Worm (Caenorhabditis elegans) whole organism, early embryonic: ENCODE measurements around the gene sre-52.

Experiments used
- B0310.2 ChIP-seq: sonication (generic microtip); optimal IDR thresholded peaks from 2 replicates; lab custom pipeline; 2016; ENCODE audit warnings: mild to moderate bottlenecking, missing genetic modification characterization, missing compliant biosample characterization
- F13C5.2 ChIP-seq: sonication (generic microtip); optimal IDR thresholded peaks from 2 replicates; lab custom pipeline; 2017; ENCODE audit warnings: mild to moderate bottlenecking, missing genetic modification characterization, inconsistent platforms, missing compliant biosample characterization
- aly-1 ChIP-seq: sonication (generic microtip); optimal IDR thresholded peaks from 2 replicates; lab custom pipeline; 2016; ENCODE audit warnings: missing genetic modification characterization, missing compliant biosample characterization
- ama-1 ChIP-seq: fragments of 150-350 bp; optimal IDR thresholded peaks from 2 replicates; lab custom pipeline; 2014
- ceh-13 ChIP-seq: fragments of 200-800 bp; sonication (Bioruptor generic); optimal IDR thresholded peaks from 2 replicates; lab custom pipeline; 2018; ENCODE audit warnings: mild to moderate bottlenecking, missing genetic modification characterization, missing compliant biosample characterization
- ceh-36 ChIP-seq: sonication (generic microtip); optimal IDR thresholded peaks from 2 replicates; lab custom pipeline; 2016; ENCODE audit warnings: missing genetic modification characterization, inconsistent platforms, missing compliant biosample characterization
- ets-7 ChIP-seq: sonication (generic microtip); optimal IDR thresholded peaks from 2 replicates; lab custom pipeline; 2016; ENCODE audit warnings: missing genotype, missing genetic modification characterization, missing compliant biosample characterization
- flt-1 ChIP-seq: fragments of 200-800 bp; sonication (Bioruptor generic); IDR thresholded peaks from 2 replicates; pipeline ENCODE4 v1.3.6; 2022; ENCODE audit warnings: missing genetic modification characterization, missing compliant biosample characterization
- hmbx-1 ChIP-seq: sonication (generic microtip); optimal IDR thresholded peaks from 2 replicates; lab custom pipeline; 2016; ENCODE audit warnings: mild to moderate bottlenecking, missing genetic modification characterization, missing compliant biosample characterization
- hmg-4 ChIP-seq: fragments of 200-800 bp; sonication (Bioruptor generic); optimal IDR thresholded peaks from 2 replicates; lab custom pipeline; 2018; ENCODE audit warnings: mild to moderate bottlenecking, missing genetic modification characterization, missing compliant biosample characterization
- hnd-1 ChIP-seq: sonication (generic microtip); optimal IDR thresholded peaks from 2 replicates; lab custom pipeline; 2016; ENCODE audit warnings: missing genetic modification characterization, missing compliant biosample characterization
- pes-1 ChIP-seq: fragments of 200-800 bp; sonication (Bioruptor generic); IDR thresholded peaks from 2 replicates; pipeline ENCODE4 v1.3.6; 2022; ENCODE audit warnings: missing genetic modification reagents, missing genetic modification characterization, missing compliant biosample characterization
- scrt-1 ChIP-seq: fragments of 200-800 bp; sonication (Bioruptor generic); IDR thresholded peaks from 2 replicates; pipeline ENCODE4 v1.3.6; 2022; ENCODE audit warnings: missing genetic modification characterization, missing compliant biosample characterization
- sea-1 ChIP-seq: fragments of 200-800 bp; sonication (Bioruptor generic); conservative IDR thresholded peaks from 2 replicates; pipeline ENCODE4 v1.3.6; 2022; ENCODE audit warnings: missing genetic modification characterization, missing compliant biosample characterization
- tbx-11 ChIP-seq: fragments of 200-800 bp; sonication (Bioruptor generic); IDR thresholded peaks from 2 replicates; pipeline ENCODE4 v1.3.6; 2022; ENCODE audit warnings: missing genetic modification characterization, missing compliant biosample characterization
- tbx-37 ChIP-seq: fragments of 200-800 bp; sonication (Bioruptor generic); conservative IDR thresholded peaks from 2 replicates; pipeline ENCODE4 v1.3.6; 2022; ENCODE audit warnings: missing genetic modification reagents, missing genetic modification characterization, missing compliant biosample characterization
- tra-4 ChIP-seq: sonication (generic microtip); optimal IDR thresholded peaks from 2 replicates; lab custom pipeline; 2017; ENCODE audit warnings: missing genetic modification characterization, missing compliant biosample characterization

The sre-52 gene

DNA sequence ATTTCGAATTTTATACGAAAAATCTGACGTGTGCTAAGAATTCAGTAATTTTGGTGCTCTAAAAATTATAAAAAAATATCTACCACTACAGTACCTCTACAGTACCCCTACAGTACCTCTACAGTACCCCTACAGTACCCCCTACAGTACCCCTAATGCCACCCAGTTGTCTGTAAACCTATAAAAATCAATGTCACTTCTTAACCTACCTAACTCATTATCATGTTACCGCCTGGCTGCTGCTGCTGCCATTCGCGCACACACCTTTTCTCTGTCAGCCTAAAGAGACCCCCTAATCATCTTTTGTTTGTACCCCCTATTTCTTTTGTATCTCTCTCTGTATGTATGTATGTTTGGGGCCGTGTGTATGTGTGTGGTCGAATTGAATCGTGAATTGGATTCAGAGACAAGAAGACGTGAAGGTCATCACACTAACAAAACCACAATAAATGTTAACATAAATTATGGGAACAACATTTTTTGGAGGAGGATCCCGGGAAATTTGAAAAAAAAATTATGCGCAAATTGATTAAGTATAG, 15.3 kb downstream of the sre-52 start:
- TF ChIP-seq flt-1 (GFP tag; lab: Robert Waterston, UW) (no peak), sea-1 (GFP tag; lab: Robert Waterston, UW) (no peak)

DNA sequence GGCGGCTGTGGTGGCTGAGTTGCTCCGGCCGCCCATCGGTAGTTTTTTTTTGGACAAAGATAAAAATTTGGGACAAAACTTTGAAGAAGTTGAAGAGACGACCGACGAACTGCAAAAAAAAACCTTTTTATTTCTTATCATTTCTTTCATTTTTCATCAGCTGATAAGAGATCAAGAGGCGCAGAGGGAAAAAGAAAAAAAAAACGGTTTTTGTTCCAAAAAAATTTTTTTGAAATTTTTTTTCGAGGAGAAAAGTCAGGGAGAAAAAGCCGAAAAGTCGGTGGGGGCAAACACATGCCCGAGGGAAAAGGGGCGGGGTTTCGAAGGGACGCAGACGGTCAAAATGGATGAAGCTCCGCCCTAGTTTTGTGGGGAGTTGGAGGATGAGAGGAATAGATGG, 16.6 kb downstream of the sre-52 start, which contains the start of gene ras-1:
Gene ras-1 (minus strand): TSS at position 129 of the 400 bp plus-strand sequence.
- TF ChIP-seq tra-4 (tag; lab: Kevin White, UChicago): no peak
- TF ChIP-seq hmg-4 (GFP tag; lab: Kevin White, UChicago): no peak
- no peak for TF ChIP-seq B0310.2 (tag; lab: Kevin White, UChicago)
- TF ChIP-seq hnd-1 (tag; lab: Kevin White, UChicago): no peak
- no peak for TF ChIP-seq pes-1 (GFP tag; lab: Robert Waterston, UW)
- no peak for TF ChIP-seq F13C5.2 (tag; lab: Kevin White, UChicago)
- no peak for TF ChIP-seq hmbx-1
- no peak for TF ChIP-seq sea-1 (GFP tag; lab: Robert Waterston, UW)
- TF ChIP-seq tbx-37 (GFP tag; lab: Robert Waterston, UW): no peak
- TF ChIP-seq ama-1 (lab: Kevin White, UChicago): no peak

- TF ChIP-seq pes-1 (GFP tag; lab: Robert Waterston, UW) (no peak), aly-1 (no peak), flt-1 (GFP tag; lab: Robert Waterston, UW) (no peak), hmg-4 (GFP tag; lab: Kevin White, UChicago) (no peak), tra-4 (tag; lab: Kevin White, UChicago) (no peak), scrt-1 (GFP tag; lab: Robert Waterston, UW) (no peak), tbx-11 (GFP tag; lab: Robert Waterston, UW) (no peak), sea-1 (GFP tag; lab: Robert Waterston, UW) (no peak), ceh-36 (tag; lab: Kevin White, UChicago) (no peak), hmbx-1 (no peak), tbx-37 (GFP tag; lab: Robert Waterston, UW) (no peak), F13C5.2 (tag; lab: Kevin White, UChicago) (no peak), ama-1 (lab: Kevin White, UChicago) (no peak), ets-7 (tag; lab: Kevin White, UChicago) (no peak), ceh-13 (no peak)
Observed at ce11 chrII:12353104-12353503, 17.6 kb downstream of the sre-52 start.

- TF ChIP-seq ceh-13 (no peak), sea-1 (GFP tag; lab: Robert Waterston, UW) (no peak), ama-1 (lab: Kevin White, UChicago) (no peak), hmg-4 (GFP tag; lab: Kevin White, UChicago) (no peak), hmbx-1 (no peak), scrt-1 (GFP tag; lab: Robert Waterston, UW) (no peak), ets-7 (tag; lab: Kevin White, UChicago) (no peak), tbx-11 (GFP tag; lab: Robert Waterston, UW) (no peak), flt-1 (GFP tag; lab: Robert Waterston, UW) (no peak), B0310.2 (tag; lab: Kevin White, UChicago) (no peak), ceh-36 (tag; lab: Kevin White, UChicago) (no peak), hnd-1 (tag; lab: Kevin White, UChicago) (no peak), tbx-37 (GFP tag; lab: Robert Waterston, UW) (no peak)
Observed at ce11 chrII:12353816-12354215, 18.3 kb downstream of the sre-52 start.

- TF ChIP-seq sea-1 (GFP tag; lab: Robert Waterston, UW): no peak
- no peak for TF ChIP-seq B0310.2 (tag; lab: Kevin White, UChicago)
- TF ChIP-seq pes-1 (GFP tag; lab: Robert Waterston, UW): peak; percentile 73
- no peak for TF ChIP-seq F13C5.2 (tag; lab: Kevin White, UChicago)
- TF ChIP-seq hnd-1 (tag; lab: Kevin White, UChicago): no peak
- TF ChIP-seq tbx-11 (GFP tag; lab: Robert Waterston, UW): no peak
- TF ChIP-seq ama-1 (lab: Kevin White, UChicago): no peak
- no peak for TF ChIP-seq ceh-36 (tag; lab: Kevin White, UChicago)
- TF ChIP-seq flt-1 (GFP tag; lab: Robert Waterston, UW): 0 out of 2 replicates have a peak, but pooled peaks have one; percentile 31
Observed at ce11 chrII:12362262-12362661, 26.7 kb downstream of the sre-52 start.

ce11 chrII:12369202-12369601, 33.7 kb downstream of the sre-52 start:
- TF ChIP-seq tbx-11 (GFP tag; lab: Robert Waterston, UW) (no peak), ceh-13 (no peak), ets-7 (tag; lab: Kevin White, UChicago) (no peak), hmg-4 (GFP tag; lab: Kevin White, UChicago) (no peak), ama-1 (lab: Kevin White, UChicago) (no peak), aly-1 (no peak), pes-1 (GFP tag; lab: Robert Waterston, UW) (no peak), tra-4 (tag; lab: Kevin White, UChicago) (no peak), scrt-1 (GFP tag; lab: Robert Waterston, UW) (no peak), hmbx-1 (no peak), sea-1 (GFP tag; lab: Robert Waterston, UW) (no peak), tbx-37 (GFP tag; lab: Robert Waterston, UW) (no peak), F13C5.2 (tag; lab: Kevin White, UChicago) (no peak), hnd-1 (tag; lab: Kevin White, UChicago) (no peak), flt-1 (GFP tag; lab: Robert Waterston, UW) (no peak), ceh-36 (tag; lab: Kevin White, UChicago) (no peak), B0310.2 (tag; lab: Kevin White, UChicago) (no peak)

ce11 chrII:12373921-12374320, 38.4 kb downstream of the sre-52 start:
- TF ChIP-seq ceh-13: no peak
- no peak for TF ChIP-seq scrt-1 (GFP tag; lab: Robert Waterston, UW)
- no peak for TF ChIP-seq hmg-4 (GFP tag; lab: Kevin White, UChicago)
- TF ChIP-seq sea-1 (GFP tag; lab: Robert Waterston, UW): no peak
- TF ChIP-seq hnd-1 (tag; lab: Kevin White, UChicago): no peak
